Fruit fly (Drosophila melanogaster) whole organism, embryonic: ENCODE measurements around the gene CG43055.

ENCODE experiments used
- Abd-B ChIP-seq: fragments of 200-800 bp; sonication (Bioruptor generic); optimal IDR thresholded peaks from 2 replicates; lab custom pipeline; 2018; ENCODE audit warnings: missing biosample characterization, mild to moderate bottlenecking, missing genetic modification characterization, moderate library complexity
- Blimp-1 ChIP-seq: fragments of 200-800 bp; sonication (Bioruptor generic); optimal IDR thresholded peaks from 3 replicates; lab custom pipeline; 2018; ENCODE audit warnings: missing biosample characterization, missing genetic modification characterization, mild to moderate bottlenecking, moderate library complexity, missing genetic modification reagents
- Bteb2 ChIP-seq: fragments of 200-800 bp; sonication (Bioruptor generic); optimal IDR thresholded peaks from 2 replicates; lab custom pipeline; 2016; ENCODE audit warnings: missing biosample characterization, missing genetic modification characterization
- CG1024 ChIP-seq: fragments of 200-800 bp; sonication (Bioruptor generic); IDR thresholded peaks from 2 replicates; pipeline ENCODE4 v1.3.6; 2022; ENCODE audit warnings: missing biosample characterization, missing genetic modification characterization
- CG12155 ChIP-seq: fragments of 200-800 bp; sonication (Bioruptor generic); optimal IDR thresholded peaks from 3 replicates; lab custom pipeline; 2016; ENCODE audit warnings: missing biosample characterization, missing genetic modification characterization
- CG12299 ChIP-seq: fragments of 200-800 bp; sonication (Bioruptor generic); optimal IDR thresholded peaks from 2 replicates; lab custom pipeline; 2018; ENCODE audit warnings: missing biosample characterization, mild to moderate bottlenecking, missing genetic modification characterization
- CG13287 ChIP-seq: fragments of 200-800 bp; sonication (Bioruptor generic); IDR thresholded peaks from 2 replicates; pipeline ENCODE4 v1.3.6; 2022; ENCODE audit warnings: missing biosample characterization, missing genetic modification characterization; ENCODE audit not compliant: partially characterized antibody
- CG1529 ChIP-seq: fragments of 200-800 bp; sonication (Bioruptor generic); optimal IDR thresholded peaks from 3 replicates; lab custom pipeline; 2018; ENCODE audit warnings: missing biosample characterization, missing genetic modification characterization
- CG15514 ChIP-seq: fragments of 200-800 bp; sonication (Bioruptor generic); optimal IDR thresholded peaks from 3 replicates; lab custom pipeline; 2017; ENCODE audit warnings: missing biosample characterization, missing genetic modification characterization, mild to moderate bottlenecking, moderate library complexity, missing genetic modification reagents
- CG16813 ChIP-seq: fragments of 200-800 bp; sonication (Bioruptor generic); IDR thresholded peaks from 3 replicates; pipeline ENCODE4 v1.3.6; 2022; ENCODE audit warnings: missing biosample characterization, missing genetic modification characterization; ENCODE audit not compliant: partially characterized antibody
- CG17186 ChIP-seq: fragments of 200-800 bp; sonication (Bioruptor generic); optimal IDR thresholded peaks from 3 replicates; lab custom pipeline; 2017; ENCODE audit warnings: missing biosample characterization, missing genetic modification reagents, missing genetic modification characterization
- CG2129 ChIP-seq: fragments of 200-800 bp; sonication (Bioruptor generic); IDR thresholded peaks from 2 replicates; pipeline ENCODE4 v1.3.6; 2022; ENCODE audit warnings: missing biosample characterization, missing genetic modification characterization; ENCODE audit not compliant: partially characterized antibody
- CG32532 ChIP-seq: fragments of 200-800 bp; sonication (Bioruptor generic); IDR thresholded peaks from 2 replicates; pipeline ENCODE4 v1.3.6; 2022; ENCODE audit warnings: missing biosample characterization, missing genetic modification characterization
- CG4617 ChIP-seq: fragments of 200-800 bp; sonication (Bioruptor generic); optimal IDR thresholded peaks from 3 replicates; lab custom pipeline; 2016; ENCODE audit warnings: missing biosample characterization, missing genetic modification characterization, borderline replicate concordance
- CG9215 ChIP-seq: fragments of 200-800 bp; sonication (Bioruptor generic); IDR thresholded peaks from 2 replicates; pipeline ENCODE4 v1.3.6; 2022; ENCODE audit warnings: missing biosample characterization, missing genetic modification characterization
- CG9609 ChIP-seq: fragments of 200-800 bp; sonication (Bioruptor generic); optimal IDR thresholded peaks from 3 replicates; lab custom pipeline; 2016; ENCODE audit warnings: missing biosample characterization, missing genetic modification characterization
- CG9797 ChIP-seq: fragments of 200-800 bp; sonication (Bioruptor generic); optimal IDR thresholded peaks from 3 replicates; lab custom pipeline; 2018; ENCODE audit warnings: missing biosample characterization, mild to moderate bottlenecking, missing genetic modification characterization
- Dfd ChIP-seq, 2 experiments: fragments of >200 bp; optimal IDR thresholded peaks; 2 replicates each; lab custom pipeline; 2017; ENCODE audit warnings: missing biosample characterization in 2 of 2, missing genetic modification characterization in 2 of 2
- Dip3 ChIP-seq: fragments of 200-800 bp; sonication (Bioruptor generic); optimal IDR thresholded peaks from 3 replicates; lab custom pipeline; 2016; ENCODE audit warnings: missing biosample characterization, missing genetic modification characterization
- Doc3 ChIP-seq: fragments of 200-800 bp; sonication (Bioruptor generic); IDR thresholded peaks from 3 replicates; pipeline ENCODE4 v1.3.6; 2022; ENCODE audit warnings: missing biosample characterization, missing genetic modification characterization; ENCODE audit not compliant: partially characterized antibody
- Dp ChIP-seq: fragments of 200-800 bp; sonication (Bioruptor generic); optimal IDR thresholded peaks from 2 replicates; lab custom pipeline; 2018; ENCODE audit warnings: missing biosample characterization, mild to moderate bottlenecking, missing genetic modification characterization, moderate library complexity
- Dref ChIP-seq: fragments of 200-800 bp; sonication (Bioruptor generic); IDR thresholded peaks from 2 replicates; pipeline ENCODE4 v1.3.6; 2022; ENCODE audit warnings: missing biosample characterization, missing genetic modification characterization
- HLH4C ChIP-seq: fragments of 200-800 bp; sonication (Bioruptor generic); IDR thresholded peaks from 3 replicates; pipeline ENCODE4 v1.3.6; 2022; ENCODE audit warnings: missing biosample characterization, missing genetic modification characterization; ENCODE audit not compliant: partially characterized antibody
- HLH54F ChIP-seq: fragments of 200-800 bp; sonication (Bioruptor generic); optimal IDR thresholded peaks from 3 replicates; lab custom pipeline; 2016; ENCODE audit warnings: missing biosample characterization, missing genetic modification characterization
- Hr3 ChIP-seq: fragments of 200-800 bp; sonication (Bioruptor generic); optimal IDR thresholded peaks from 3 replicates; lab custom pipeline; 2016; ENCODE audit warnings: missing biosample characterization, missing genetic modification characterization
- MBD-R2 ChIP-seq: fragments of 200-800 bp; sonication (Bioruptor generic); IDR thresholded peaks from 2 replicates; pipeline ENCODE4 v1.3.6; 2022; ENCODE audit warnings: missing biosample characterization, missing genetic modification characterization
- Max ChIP-seq: fragments of 200-800 bp; sonication (Bioruptor generic); optimal IDR thresholded peaks from 2 replicates; lab custom pipeline; 2016; ENCODE audit warnings: missing biosample characterization, mild to moderate bottlenecking, missing genetic modification characterization
- Med ChIP-seq: fragments of 200-800 bp; sonication (Bioruptor generic); peaks from one replicate; lab custom pipeline; 2016; ENCODE audit warnings: missing biosample characterization, missing genetic modification characterization, mild to moderate bottlenecking, inconsistent platforms, moderate library complexity
- Meics ChIP-seq: fragments of 200-800 bp; sonication (Bioruptor generic); optimal IDR thresholded peaks from 2 replicates; lab custom pipeline; 2017; ENCODE audit warnings: missing biosample characterization, mild to moderate bottlenecking, missing genetic modification characterization
- NC2β ChIP-seq: fragments of 200-800 bp; sonication (Bioruptor generic); optimal IDR thresholded peaks from 2 replicates; lab custom pipeline; 2016; ENCODE audit warnings: missing biosample characterization, missing genetic modification characterization
- Ptx1 ChIP-seq: fragments of 200-800 bp; sonication (Bioruptor generic); IDR thresholded peaks from 2 replicates; pipeline ENCODE4 v1.3.6; 2022; ENCODE audit warnings: missing biosample characterization, missing genetic modification characterization
- Rfx ChIP-seq: fragments of 200-800 bp; sonication (Bioruptor generic); IDR thresholded peaks from 2 replicates; pipeline ENCODE4 v1.3.6; 2022; ENCODE audit warnings: missing biosample characterization, missing genetic modification characterization
- Sin3A ChIP-seq: fragments of >200 bp; optimal IDR thresholded peaks from 2 replicates; lab custom pipeline; 2018
- Sry-δ ChIP-seq: fragments of 200-800 bp; sonication (Bioruptor generic); optimal IDR thresholded peaks from 2 replicates; lab custom pipeline; 2016; ENCODE audit warnings: missing biosample characterization, missing genetic modification characterization
- amos ChIP-seq: fragments of 200-800 bp; sonication (Bioruptor generic); IDR thresholded peaks from 2 replicates; pipeline ENCODE4 v1.3.6; 2022; ENCODE audit warnings: missing biosample characterization, missing genetic modification characterization; ENCODE audit not compliant: partially characterized antibody
- bab2 ChIP-seq: fragments of 200-800 bp; sonication (Bioruptor generic); optimal IDR thresholded peaks from 2 replicates; lab custom pipeline; 2016; ENCODE audit warnings: missing biosample characterization, missing genetic modification characterization
- chn ChIP-seq: fragments of 200-800 bp; sonication (Bioruptor generic); optimal IDR thresholded peaks from 2 replicates; lab custom pipeline; 2016; ENCODE audit warnings: missing biosample characterization, missing genetic modification characterization
- eyg ChIP-seq: fragments of 200-800 bp; sonication (Bioruptor generic); optimal IDR thresholded peaks from 3 replicates; lab custom pipeline; 2016; ENCODE audit warnings: missing biosample characterization, missing genetic modification characterization
- gce ChIP-seq: fragments of 200-800 bp; sonication (Bioruptor generic); IDR thresholded peaks from 3 replicates; pipeline ENCODE4 v1.3.6; 2022; ENCODE audit warnings: missing biosample characterization, missing genetic modification characterization
- jumu ChIP-seq: fragments of 200-800 bp; sonication (Bioruptor generic); optimal IDR thresholded peaks from 3 replicates; lab custom pipeline; 2016; ENCODE audit warnings: missing biosample characterization, missing genetic modification characterization
- nerfin-2 ChIP-seq: fragments of 200-800 bp; sonication (Bioruptor generic); IDR thresholded peaks from 2 replicates; pipeline ENCODE4 v1.3.6; 2022; ENCODE audit warnings: missing biosample characterization, missing genetic modification characterization; ENCODE audit not compliant: partially characterized antibody
- pho ChIP-seq: fragments of 200-800 bp; sonication (Bioruptor generic); optimal IDR thresholded peaks from 2 replicates; lab custom pipeline; 2016; ENCODE audit warnings: missing biosample characterization, missing genetic modification characterization
- sens ChIP-seq: fragments of 200-800 bp; sonication (Bioruptor generic); peaks from one replicate; lab custom pipeline; 2016; ENCODE audit warnings: missing biosample characterization, missing genetic modification characterization
- slbo ChIP-seq: fragments of 200-800 bp; sonication (Bioruptor generic); IDR thresholded peaks from 2 replicates; pipeline ENCODE4 v1.3.6; 2022; ENCODE audit warnings: missing biosample characterization, missing genetic modification characterization
- sna ChIP-seq: fragments of 200-800 bp; sonication (Bioruptor generic); IDR thresholded peaks from 2 replicates; pipeline ENCODE4 v1.3.6; 2022; ENCODE audit warnings: missing biosample characterization, missing genetic modification characterization; ENCODE audit not compliant: partially characterized antibody
- stwl ChIP-seq: fragments of 200-800 bp; sonication (Bioruptor generic); optimal IDR thresholded peaks from 3 replicates; lab custom pipeline; 2018; ENCODE audit warnings: missing biosample characterization, mild to moderate bottlenecking, missing genetic modification characterization, moderate library complexity
- tin ChIP-seq: fragments of 200-800 bp; sonication (Bioruptor generic); optimal IDR thresholded peaks from 3 replicates; lab custom pipeline; 2016; ENCODE audit warnings: missing biosample characterization, missing genetic modification characterization
- vfl ChIP-seq: fragments of 200-800 bp; sonication (Bioruptor generic); optimal IDR thresholded peaks from 2 replicates; lab custom pipeline; 2016; ENCODE audit warnings: missing biosample characterization, missing genetic modification characterization
- vvl ChIP-seq: fragments of 200-800 bp; sonication (Bioruptor generic); IDR thresholded peaks from 2 replicates; pipeline ENCODE4 v1.3.6; 2022; ENCODE audit warnings: missing biosample characterization, missing genetic modification characterization
- zen ChIP-seq: fragments of 200-800 bp; sonication (Bioruptor generic); optimal IDR thresholded peaks from 3 replicates; lab custom pipeline; 2018; ENCODE audit warnings: missing biosample characterization, mild to moderate bottlenecking, missing genetic modification characterization, moderate library complexity

Gene CG43055

dm6 chr2L:4393842-4394421, 17.0 kb upstream of the CG43055 start, which contains the start of gene CG3652 (continued):
- TF ChIP-seq CG9215 (no peak), Bteb2 (GFP tag; lab: Kevin White, UChicago) (peak; percentile 14), amos (GFP tag; lab: Robert Waterston, UW) (peak; percentile 43), Dref (GFP tag; lab: Robert Waterston, UW) (peak; percentile 75), sna (GFP tag; lab: Robert Waterston, UW) (peak; percentile 18; the same call in 1 of the 2 replicates), Abd-B (GFP tag; lab: Kevin White, UChicago) (peak; percentile 42), tin (GFP tag; lab: Kevin White, UChicago) (peak; percentile 33), stwl (peak; percentile 38), Doc3 (GFP tag; lab: Robert Waterston, UW) (0 out of 3 replicates have a peak, but pooled peaks have one; percentile 21), CG16813 (GFP tag; lab: Robert Waterston, UW) (peak; percentile 60), zen (tag; lab: Kevin White, UChicago) (peak; percentile 21), CG32532 (GFP tag; lab: Robert Waterston, UW) (0 out of 2 replicates have a peak, but pooled peaks have one; percentile 13), jumu (GFP tag; lab: Kevin White, UChicago) (peak; percentile 30), Dp (GFP tag; lab: Kevin White, UChicago) (peak; percentile 68), CG2129 (GFP tag; lab: Robert Waterston, UW) (0 out of 2 replicates have a peak, but pooled peaks have one; percentile 12), pho (GFP tag; lab: Kevin White, UChicago) (peak; percentile 37), NC2β (peak; percentile 14), sens (GFP tag; lab: Kevin White, UChicago) (peak; percentile 87), vvl (peak; percentile 48), CG1024 (no peak), CG4617 (peak; percentile 67), Max (peak; percentile 33), Dip3 (GFP tag; lab: Kevin White, UChicago) (peak; percentile 48), vfl (GFP tag; lab: Kevin White, UChicago) (peak; percentile 9), CG15514 (GFP tag; lab: Kevin White, UChicago) (peak; percentile 42), Med (GFP tag; lab: Kevin White, UChicago) (peak; percentile 33), HLH4C (GFP tag; lab: Robert Waterston, UW) (peak; percentile 54), Sin3A (lab: Kevin White, UChicago) (peak; percentile 84), CG9609 (GFP tag; lab: Kevin White, UChicago) (peak; percentile 19), CG12155 (GFP tag; lab: Kevin White, UChicago) (peak; percentile 31), CG13287 (GFP tag; lab: Robert Waterston, UW) (peak; percentile 58), Dfd (GFP tag; optimal IDR thresholded peaks at IDR 0.05; lab: Kevin White, UChicago) (no peak), Ptx1 (GFP tag; lab: Robert Waterston, UW) (peak; percentile 18; the same call in 1 of the 2 replicates), chn (GFP tag; lab: Kevin White, UChicago) (peak; percentile 9), CG17186 (peak; percentile 31), eyg (no peak), bab2 (peak; percentile 23), MBD-R2 (peak; percentile 55), CG9797 (peak; percentile 78), CG1529 (GFP tag; lab: Kevin White, UChicago) (no peak), Meics (GFP tag; lab: Kevin White, UChicago) (peak; percentile 5), gce (GFP tag; lab: Robert Waterston, UW) (no peak), HLH54F (GFP tag; lab: Kevin White, UChicago) (peak; percentile 23), Blimp-1 (GFP tag; lab: Kevin White, UChicago) (no peak), Sry-δ (GFP tag; lab: Kevin White, UChicago) (peak; percentile 75), nerfin-2 (GFP tag; lab: Robert Waterston, UW) (0 out of 2 replicates have a peak, but pooled peaks have one; percentile 50), Hr3 (GFP tag; lab: Kevin White, UChicago) (peak; percentile 30), Rfx (no peak; the same call in 1 of the 2 replicates), CG12299 (tag; lab: Kevin White, UChicago) (no peak), slbo (peak; percentile 43; the same call in 1 of the 2 replicates)
